Worm (Caenorhabditis elegans): Measurements from ENCODE around the gene ugt-8.

ce11 chrV:4867535-4867934 lies 36.2 kb upstream of the ugt-8 start:
- no peak for TF ChIP-seq ztf-29 (GFP tag; IDR thresholded peaks at IDR 0.05)
- no peak for TF ChIP-seq cog-1 (tag; optimal IDR thresholded peaks at IDR 0.05)
- no peak for TF ChIP-seq ztf-23 (GFP tag; IDR thresholded peaks at IDR 0.05)
- TF ChIP-seq klf-2 (GFP tag; conservative IDR thresholded peaks at IDR 0.05) = no peak
- no peak for TF ChIP-seq flt-1 (GFP tag; IDR thresholded peaks at IDR 0.05)
- no peak for TF ChIP-seq T22C8.4 (GFP tag; IDR thresholded peaks at IDR 0.05)
- TF ChIP-seq ref-1 (GFP tag; conservative IDR thresholded peaks at IDR 0.05) = no peak
- no peak for TF ChIP-seq tab-1 (GFP tag; IDR thresholded peaks at IDR 0.05)
